Fruit fly (Drosophila melanogaster): Measurements from ENCODE around the gene CG34012.

CG34012 gene

DNA sequence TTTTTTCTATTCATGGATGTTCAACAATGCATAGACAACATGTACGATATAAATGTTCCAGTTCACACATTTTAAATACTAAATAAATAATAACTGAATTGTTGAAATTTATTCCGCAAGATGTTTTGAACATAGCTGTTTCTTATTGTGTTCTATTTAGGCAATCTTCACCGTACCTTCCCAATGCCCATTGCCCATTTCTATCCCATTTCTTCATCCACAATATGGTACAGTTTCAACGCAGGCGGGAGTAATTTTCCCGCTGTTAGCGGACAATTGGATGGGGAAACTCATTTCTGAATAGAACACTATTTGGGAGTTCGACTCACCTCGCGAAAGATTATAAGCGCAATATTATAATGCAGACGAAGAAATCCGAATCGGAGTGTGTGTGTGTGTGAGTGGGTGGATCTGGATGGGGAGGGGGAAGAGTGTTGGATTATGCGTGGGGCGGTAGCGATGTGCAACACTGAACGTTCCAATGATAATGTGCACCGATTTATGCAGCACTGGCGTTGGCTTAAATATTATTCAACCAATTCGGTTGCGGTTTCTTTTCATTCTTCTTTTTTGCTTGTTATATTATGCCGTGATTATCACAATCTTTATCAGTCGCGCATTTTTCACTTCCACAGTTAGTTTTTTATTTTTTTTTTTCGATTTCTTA lies 17.2 kb downstream of the CG34012 start (continued):
- TF ChIP-seq CG2712 (tag; optimal IDR thresholded peaks at IDR 0.05): peak; percentile 24
- TF ChIP-seq CG8359 (GFP tag; optimal IDR thresholded peaks at IDR 0.05; ENCODE audit: borderline replicate concordance): no peak
- TF ChIP-seq CG31441 (GFP tag; IDR thresholded peaks at IDR 0.05): no peak
- peak; percentile 14 for TF ChIP-seq en (GFP tag; optimal IDR thresholded peaks at IDR 0.05)
- TF ChIP-seq CG8924 (tag; optimal IDR thresholded peaks at IDR 0.05): no peak
- peak; percentile 45 for TF ChIP-seq Mad (GFP tag; optimal IDR thresholded peaks at IDR 0.05)
- no peak for TF ChIP-seq CG7271 (tag; optimal IDR thresholded peaks at IDR 0.05)
- no peak for TF ChIP-seq Doc3 (GFP tag; IDR thresholded peaks at IDR 0.05; ENCODE audit: partially characterized antibody)
- peak; percentile 4 for TF ChIP-seq CG12236 (GFP tag; optimal IDR thresholded peaks at IDR 0.05)
- peak; percentile 63 for TF ChIP-seq Antp (GFP tag; optimal IDR thresholded peaks at IDR 0.05)
- no peak for TF ChIP-seq sens-2 (GFP tag; IDR thresholded peaks at IDR 0.05)
- TF ChIP-seq zfh1 (GFP tag; IDR thresholded peaks at IDR 0.05): peak; percentile 66; the same call in 2 of the 3 replicates
- no peak for TF ChIP-seq grn (GFP tag; optimal IDR thresholded peaks at IDR 0.05)
- TF ChIP-seq CG2889 (GFP tag; IDR thresholded peaks at IDR 0.05): no peak
- peak; percentile 68 for TF ChIP-seq Ets65A (GFP tag)
- peak; percentile 45; the same call in 1 of the 2 replicates for TF ChIP-seq Scr (GFP tag; IDR thresholded peaks at IDR 0.05; ENCODE audit: partially characterized antibody)
- TF ChIP-seq Trl (optimal IDR thresholded peaks at IDR 0.05): no peak
- peak; percentile 68 for TF ChIP-seq Trl (GFP tag; optimal IDR thresholded peaks at IDR 0.05)
- TF ChIP-seq so (GFP tag; IDR thresholded peaks at IDR 0.05): no peak
- TF ChIP-seq D19B (GFP tag; optimal IDR thresholded peaks at IDR 0.05): no peak
- no peak for TF ChIP-seq Eip74EF (GFP tag; optimal IDR thresholded peaks at IDR 0.05)
- TF ChIP-seq Ssrp (tag; optimal IDR thresholded peaks at IDR 0.05): no peak
- TF ChIP-seq CG6654 (GFP tag; optimal IDR thresholded peaks at IDR 0.05): peak; percentile 14
- TF ChIP-seq Dip3 (GFP tag; optimal IDR thresholded peaks at IDR 0.05): peak; percentile 48
- no peak for TF ChIP-seq wor (GFP tag; IDR thresholded peaks at IDR 0.05)
- TF ChIP-seq CG4328 (GFP tag; optimal IDR thresholded peaks at IDR 0.05): peak; percentile 35
- TF ChIP-seq stc (GFP tag; IDR thresholded peaks at IDR 0.05): 0 out of 2 replicates have a peak, but pooled peaks have one; percentile 9
- peak; percentile 29 for TF ChIP-seq CG5245 (GFP tag; optimal IDR thresholded peaks at IDR 0.05)
- no peak for TF ChIP-seq CG7357 (GFP tag; IDR thresholded peaks at IDR 0.05)
- peak; percentile 7 for TF ChIP-seq ewg (GFP tag; optimal IDR thresholded peaks at IDR 0.05)
- peak; percentile 78 for TF ChIP-seq jumu (GFP tag; optimal IDR thresholded peaks at IDR 0.05)
- TF ChIP-seq Blimp-1 (GFP tag; optimal IDR thresholded peaks at IDR 0.05): no peak
- TF ChIP-seq CG8388 (GFP tag; optimal IDR thresholded peaks at IDR 0.05): no peak
- no peak for TF ChIP-seq Spps (tag; optimal IDR thresholded peaks at IDR 0.05)
- peak; percentile 34 for TF ChIP-seq fu2 (GFP tag; optimal IDR thresholded peaks at IDR 0.05)
- TF ChIP-seq CG6254 (GFP tag; optimal IDR thresholded peaks at IDR 0.05): peak; percentile 26
- TF ChIP-seq CG3065 (GFP tag; optimal IDR thresholded peaks at IDR 0.05): peak; percentile 34
- TF ChIP-seq CG10366 (GFP tag; IDR thresholded peaks at IDR 0.05): no peak
- TF ChIP-seq nmo (GFP tag; optimal IDR thresholded peaks at IDR 0.05): peak; percentile 27
- no peak for TF ChIP-seq lola (GFP tag; optimal IDR thresholded peaks at IDR 0.05)
- TF ChIP-seq croc (GFP tag; conservative IDR thresholded peaks at IDR 0.05): no peak
- no peak for TF ChIP-seq ATbp (GFP tag; optimal IDR thresholded peaks at IDR 0.05)
- peak in 1 of 2 experiments; percentile 39 for TF ChIP-seq crp (GFP tag; optimal IDR thresholded peaks at IDR 0.05)
- TF ChIP-seq CG11696 (GFP tag; IDR thresholded peaks at IDR 0.05): no peak
- no peak for TF ChIP-seq h (optimal IDR thresholded peaks at IDR 0.05)
- TF ChIP-seq Hr3 (GFP tag; optimal IDR thresholded peaks at IDR 0.05): no peak
- no peak for TF ChIP-seq kah (GFP tag; optimal IDR thresholded peaks at IDR 0.05)
- no peak for TF ChIP-seq Drgx (GFP tag; IDR thresholded peaks at IDR 0.05)
- TF ChIP-seq CrebB (tag; optimal IDR thresholded peaks at IDR 0.05): no peak
- peak; percentile 31 for TF ChIP-seq CG17829 (tag; optimal IDR thresholded peaks at IDR 0.05)
